Worm (Caenorhabditis elegans): Measurements from ENCODE around the gene kcnl-1.

kcnl-1 gene

DNA sequence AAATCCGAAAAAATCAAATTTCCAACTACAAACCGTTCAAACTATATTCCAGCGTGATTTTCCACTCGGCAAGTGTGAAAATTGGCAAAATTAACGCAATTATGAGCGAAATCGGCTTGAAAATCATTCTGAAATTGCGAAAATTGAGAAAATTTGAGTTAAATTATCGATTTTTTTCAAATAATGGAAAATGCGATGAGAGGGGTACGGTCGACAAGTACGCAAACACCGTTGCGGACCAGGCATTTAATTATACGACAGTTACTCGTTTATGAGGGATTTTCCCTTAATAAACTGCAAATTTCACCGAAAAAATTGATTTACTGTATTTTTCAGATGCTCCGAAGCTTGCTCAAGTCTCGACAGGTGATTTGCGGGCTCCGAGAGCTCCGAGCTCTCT lies 78.7 kb downstream of the kcnl-1 start, which contains the start of the genes Y43F8C.7 and mrps-28:
Gene Y43F8C.7, minus strand, starts transcription at position 128 of the 400 bp plus-strand sequence.
Gene mrps-28, plus strand, starts transcription at position 337 of the 400 bp plus-strand sequence.
- no peak for TF ChIP-seq Y95B8A.8 (GFP tag; IDR thresholded peaks at IDR 0.05)
- TF ChIP-seq snpc-4 (GFP tag; optimal IDR thresholded peaks at IDR 0.05) = no peak
- peak in 1 of 4 experiments; percentile 31 for TF ChIP-seq snpc-4 (tag; optimal IDR thresholded peaks at IDR 0.05)
- 0 out of 2 replicates have a peak, but pooled peaks have one; percentile 25 for TF ChIP-seq dox-1 (GFP tag; IDR thresholded peaks at IDR 0.05)
- no peak for TF ChIP-seq zim-3 (tag; optimal IDR thresholded peaks at IDR 0.05)
- peak; percentile 4 for TF ChIP-seq tbp1 (GFP tag; optimal IDR thresholded peaks at IDR 0.05)
- no peak for TF ChIP-seq nfya-2 (GFP tag; IDR thresholded peaks at IDR 0.05)
- no peak for TF ChIP-seq mes-4 (tag; optimal IDR thresholded peaks at IDR 0.05)
- 0 out of 2 replicates have a peak, but pooled peaks have one; percentile 11 for TF ChIP-seq F33H1.4 (GFP tag; IDR thresholded peaks at IDR 0.05)
- no peak for TF ChIP-seq dpl-1 (GFP tag; optimal IDR thresholded peaks at IDR 0.05)
- TF ChIP-seq madf-6 (GFP tag; IDR thresholded peaks at IDR 0.05) = peak; percentile 45; the same call in 1 of the 2 replicates
- TF ChIP-seq nhr-120 (GFP tag; IDR thresholded peaks at IDR 0.05) = no peak
- no peak for TF ChIP-seq ceh-58 (GFP tag; IDR thresholded peaks at IDR 0.05)
- TF ChIP-seq cebp-1 (GFP tag; IDR thresholded peaks at IDR 0.05) = no peak
- TF ChIP-seq cebp-1 (tag; optimal IDR thresholded peaks at IDR 0.05) = peak; percentile 12
- no peak for TF ChIP-seq efl-1 (GFP tag; optimal IDR thresholded peaks at IDR 0.05)
- TF ChIP-seq lsl-1 (GFP tag; optimal IDR thresholded peaks at IDR 0.05) = peak; percentile 75
- peak; percentile 4 for TF ChIP-seq attf-5 (GFP tag; optimal IDR thresholded peaks at IDR 0.05)
- TF ChIP-seq atf-7 (tag; optimal IDR thresholded peaks at IDR 0.05) = no peak
- TF ChIP-seq Y53G8AR.9 (GFP tag; conservative IDR thresholded peaks at IDR 0.05) = no peak
- TF ChIP-seq akir-1 (GFP tag; optimal IDR thresholded peaks at IDR 0.05) = no peak
- TF ChIP-seq hmg-20 (GFP tag; IDR thresholded peaks at IDR 0.05) = no peak
- no peak for TF ChIP-seq madf-10 (tag; optimal IDR thresholded peaks at IDR 0.05)
- no peak for TF ChIP-seq hlh-12 (tag; optimal IDR thresholded peaks at IDR 0.05)
- no peak for TF ChIP-seq ZK185.1 (tag; optimal IDR thresholded peaks at IDR 0.05; ENCODE audit: poor library complexity, severe bottlenecking)
- no peak for TF ChIP-seq mel-28 (tag; optimal IDR thresholded peaks at IDR 0.05; ENCODE audit: borderline replicate concordance)
- TF ChIP-seq nfyb-1 (GFP tag; IDR thresholded peaks at IDR 0.05) = no peak
- no peak for TF ChIP-seq pbrm-1 (GFP tag; IDR thresholded peaks at IDR 0.05)

DNA sequence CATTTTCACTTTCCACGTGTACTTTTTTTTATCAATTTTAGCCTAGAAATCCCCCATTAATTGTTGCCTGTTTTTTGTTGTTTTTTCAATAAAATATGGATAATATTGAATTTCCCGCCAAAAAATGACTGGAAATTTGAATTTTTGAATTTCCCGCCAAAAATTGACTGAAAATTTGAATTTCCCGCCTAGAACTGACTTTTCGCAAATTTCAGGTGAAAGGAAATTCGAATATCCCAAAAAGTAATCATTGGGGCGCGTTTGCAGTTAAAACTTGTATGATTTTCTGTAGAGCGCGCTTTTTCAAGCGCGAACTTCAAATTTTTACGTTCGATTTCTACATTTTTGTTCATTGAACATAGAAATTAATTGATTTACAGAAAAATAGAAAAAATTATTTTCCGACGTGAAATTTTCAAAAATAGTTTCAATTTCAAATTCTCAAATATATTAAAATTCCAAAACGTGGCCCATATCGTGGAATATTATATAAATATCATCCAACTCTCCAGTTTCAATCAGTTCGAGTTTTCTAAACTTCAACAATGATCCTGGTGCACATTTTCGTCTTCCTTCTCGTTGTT lies 80.5 kb downstream of the kcnl-1 start, which contains the start of gene Y43F8C.9:
Gene Y43F8C.9, plus strand, starts transcription at position 534 of the 584 bp plus-strand sequence.
- no peak for TF ChIP-seq egl-44 (GFP tag; IDR thresholded peaks at IDR 0.05)
- TF ChIP-seq madf-10 (tag; optimal IDR thresholded peaks at IDR 0.05) = no peak
- no peak for TF ChIP-seq ama-1 (optimal IDR thresholded peaks at IDR 0.05)
- TF ChIP-seq ama-1 (GFP tag; optimal IDR thresholded peaks at IDR 0.05) = no peak
- TF ChIP-seq lir-1 (GFP tag; conservative IDR thresholded peaks at IDR 0.05) = no peak
- no peak for TF ChIP-seq mes-4 (tag; optimal IDR thresholded peaks at IDR 0.05)
- TF ChIP-seq lsl-1 (GFP tag; optimal IDR thresholded peaks at IDR 0.05) = peak; percentile 22
- TF ChIP-seq lin-40 (tag; optimal IDR thresholded peaks at IDR 0.05) = no peak
- TF ChIP-seq madf-8 (GFP tag; conservative IDR thresholded peaks at IDR 0.05) = peak; percentile 46
- TF ChIP-seq fkh-3 (tag; optimal IDR thresholded peaks at IDR 0.05) = no peak
- no peak; the same call in 1 of the 2 replicates for TF ChIP-seq F33H1.4 (GFP tag; IDR thresholded peaks at IDR 0.05)
- no peak for TF ChIP-seq sdz-38 (tag; optimal IDR thresholded peaks at IDR 0.05)
- peak; percentile 69 for TF ChIP-seq efl-1 (GFP tag; optimal IDR thresholded peaks at IDR 0.05)
- TF ChIP-seq lin-54 (GFP tag; optimal IDR thresholded peaks at IDR 0.05) = peak; percentile 66
- TF ChIP-seq nhr-80 (tag; optimal IDR thresholded peaks at IDR 0.05) = no peak
- peak; percentile 5 for TF ChIP-seq xnd-1 (tag; optimal IDR thresholded peaks at IDR 0.05)
- no peak for TF ChIP-seq snpc-1.1 (tag; optimal IDR thresholded peaks at IDR 0.05; ENCODE audit: insufficient read depth)
- TF ChIP-seq madf-6 (GFP tag; IDR thresholded peaks at IDR 0.05) = peak; percentile 57; the same call in 1 of the 2 replicates
- 0 out of 2 replicates have a peak, but pooled peaks have one; percentile 20 for TF ChIP-seq ceh-91 (GFP tag; IDR thresholded peaks at IDR 0.05)
- TF ChIP-seq die-1 (tag; optimal IDR thresholded peaks at IDR 0.05) = no peak
- TF ChIP-seq pbrm-1 (GFP tag; IDR thresholded peaks at IDR 0.05) = no peak
- TF ChIP-seq Y56A3A.18 (GFP tag; IDR thresholded peaks at IDR 0.05) = no peak
- no peak for TF ChIP-seq ztf-28 (GFP tag; IDR thresholded peaks at IDR 0.05)
- TF ChIP-seq F49E8.2 (tag; optimal IDR thresholded peaks at IDR 0.05; ENCODE audit: insufficient read depth) = peak; percentile 29
- no peak for TF ChIP-seq bed-2 (GFP tag; IDR thresholded peaks at IDR 0.05)
- no peak for TF ChIP-seq mxl-1 (tag; optimal IDR thresholded peaks at IDR 0.05)
- TF ChIP-seq atf-7 (tag; optimal IDR thresholded peaks at IDR 0.05) = no peak
- no peak for TF ChIP-seq nhr-179 (tag; optimal IDR thresholded peaks at IDR 0.05)
